Fruit fly (Drosophila melanogaster) whole organism, adult: Measurements from ENCODE around the gene CG13060.

Source experiments
- CG11617 ChIP-seq: fragments of 200-800 bp; sonication (Bioruptor generic); optimal IDR thresholded peaks from 2 replicates; lab custom pipeline; 2017; ENCODE audit warnings: mild to moderate bottlenecking, missing biosample characterization, missing genetic modification reagents, missing genetic modification characterization
- CG12768 ChIP-seq: fragments of 200-800 bp; sonication (Bioruptor generic); optimal IDR thresholded peaks from 2 replicates; lab custom pipeline; 2017; ENCODE audit warnings: missing biosample characterization, missing genetic modification characterization, mild to moderate bottlenecking, moderate library complexity, missing genetic modification reagents
- CG14711 ChIP-seq: fragments of 200-800 bp; sonication (Bioruptor generic); optimal IDR thresholded peaks from 2 replicates; lab custom pipeline; 2018; ENCODE audit warnings: missing biosample characterization, mild to moderate bottlenecking, missing genetic modification characterization, moderate library complexity
- CG1620 ChIP-seq: fragments of 200-800 bp; sonication (Bioruptor generic); optimal IDR thresholded peaks from 2 replicates; lab custom pipeline; 2016; ENCODE audit warnings: missing biosample characterization, missing genetic modification characterization
- CG33017 ChIP-seq: fragments of 200-800 bp; sonication (Bioruptor generic); optimal IDR thresholded peaks from 2 replicates; lab custom pipeline; 2018; ENCODE audit warnings: missing biosample characterization, mild to moderate bottlenecking, missing genetic modification characterization, moderate library complexity
- CG5204 ChIP-seq: fragments of 200-800 bp; sonication (Bioruptor generic); optimal IDR thresholded peaks from 2 replicates; lab custom pipeline; 2016; ENCODE audit warnings: missing biosample characterization, missing genetic modification characterization
- CG7045 ChIP-seq: fragments of 200-800 bp; sonication (Bioruptor generic); optimal IDR thresholded peaks from 2 replicates; lab custom pipeline; 2017; ENCODE audit warnings: missing biosample characterization, mild to moderate bottlenecking, missing genetic modification characterization
- CG7101 ChIP-seq: fragments of 200-800 bp; sonication (Bioruptor generic); optimal IDR thresholded peaks from 2 replicates; lab custom pipeline; 2018; ENCODE audit warnings: missing biosample characterization, mild to moderate bottlenecking, missing genetic modification characterization, moderate library complexity
- Clk ChIP-seq: fragments of 200-800 bp; sonication (Bioruptor generic); optimal IDR thresholded peaks from 2 replicates; lab custom pipeline; 2017; ENCODE audit warnings: missing biosample characterization, missing genetic modification characterization
- Crg-1 ChIP-seq: fragments of 200-800 bp; sonication (Bioruptor generic); optimal IDR thresholded peaks from 2 replicates; lab custom pipeline; 2016; ENCODE audit warnings: missing biosample characterization, missing genetic modification characterization
- Hr96 ChIP-seq: fragments of 200-800 bp; sonication (Bioruptor generic); optimal IDR thresholded peaks from 2 replicates; lab custom pipeline; 2016; ENCODE audit warnings: missing biosample characterization, missing genetic modification characterization
- Mnt ChIP-seq: fragments of 200-800 bp; sonication (Bioruptor generic); optimal IDR thresholded peaks from 2 replicates; lab custom pipeline; 2016; ENCODE audit warnings: missing biosample characterization, mild to moderate bottlenecking, missing genetic modification characterization
- bab1 ChIP-seq: fragments of 200-800 bp; sonication (Bioruptor generic); optimal IDR thresholded peaks from 3 replicates; lab custom pipeline; 2019; ENCODE audit warnings: missing biosample characterization, mild to moderate bottlenecking, missing genetic modification characterization, moderate library complexity
- cic ChIP-seq: fragments of 200-800 bp; sonication (Bioruptor generic); optimal IDR thresholded peaks from 2 replicates; lab custom pipeline; 2017; ENCODE audit warnings: missing biosample characterization, mild to moderate bottlenecking, missing genetic modification characterization, moderate library complexity
- cnc ChIP-seq, 2 experiments: fragments of >200 bp; optimal IDR thresholded peaks; 2 replicates each; lab custom pipeline; 2017
- kay ChIP-seq: fragments of 200-800 bp; sonication (Bioruptor generic); peaks from one replicate; lab custom pipeline; 2016; ENCODE audit warnings: missing biosample characterization, missing genetic modification characterization, borderline replicate concordance
- pad ChIP-seq: fragments of 200-800 bp; sonication (Bioruptor generic); optimal IDR thresholded peaks from 3 replicates; lab custom pipeline; 2017; ENCODE audit warnings: missing biosample characterization, missing genetic modification characterization, mild to moderate bottlenecking, moderate library complexity, missing genetic modification reagents
- tj ChIP-seq: fragments of 200-800 bp; sonication (Bioruptor generic); optimal IDR thresholded peaks from 3 replicates; lab custom pipeline; 2017; ENCODE audit warnings: missing biosample characterization, mild to moderate bottlenecking, missing genetic modification characterization, moderate library complexity
- toe ChIP-seq: fragments of 200-800 bp; sonication (Bioruptor generic); optimal IDR thresholded peaks from 2 replicates; lab custom pipeline; 2016; ENCODE audit warnings: missing biosample characterization, missing genetic modification characterization

Gene CG13060

dm6 chr3L:16319399-16319906 is at the start of gene CG13060, which contains the start of gene CG13041:
CG13060 (plus strand) TSS chr3L:16319856.
CG13041 (minus strand) TSS chr3L:16319526.
- no peak for TF ChIP-seq tj (GFP tag; lab: Kevin White, UChicago)
- TF ChIP-seq cnc (optimal IDR thresholded peaks at IDR 0.05; lab: Kevin White, UChicago), result no peak
- TF ChIP-seq kay, result no peak
- no peak for TF ChIP-seq Hr96 (GFP tag; lab: Kevin White, UChicago)

DNA sequence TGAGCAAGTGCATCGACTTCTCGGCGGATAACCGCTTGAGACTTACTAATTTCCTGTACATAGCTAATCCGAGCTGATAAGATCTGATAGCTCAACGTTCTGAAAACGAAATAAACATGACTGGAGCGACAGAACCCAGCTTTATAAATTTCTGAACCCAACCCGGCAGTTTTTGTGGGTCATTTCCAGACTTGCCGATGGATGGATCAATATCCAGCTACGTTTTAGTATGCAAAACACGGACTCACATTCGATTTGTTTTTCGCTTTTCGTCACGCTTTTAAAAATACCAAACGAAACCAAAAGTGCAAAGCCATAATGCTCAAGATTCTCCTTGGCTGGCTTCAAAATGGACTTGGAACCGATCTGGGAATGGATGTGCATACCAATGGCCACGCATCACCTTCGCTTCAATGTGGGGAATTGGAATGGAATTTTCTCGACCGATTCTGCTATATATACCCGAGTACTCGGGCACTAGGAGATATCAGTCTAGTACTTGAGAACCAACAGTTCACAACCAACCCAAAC is 48.8 kb upstream of the CG13060 start, which contains the start of the genes CG34248 and CG13067:
TSS of gene CG34248 (minus strand) at position 101 of the 531 bp plus-strand sequence.
TSS of gene CG13067 (plus strand) at position 481 of the 531 bp plus-strand sequence.
- TF ChIP-seq CG5204 (GFP tag; lab: Kevin White, UChicago) (no peak), bab1 (GFP tag; lab: Kevin White, UChicago) (no peak), CG33017 (tag; lab: Kevin White, UChicago) (no peak), Mnt (no peak), pad (no peak), CG7045 (GFP tag; lab: Kevin White, UChicago) (no peak), kay (no peak)

DNA sequence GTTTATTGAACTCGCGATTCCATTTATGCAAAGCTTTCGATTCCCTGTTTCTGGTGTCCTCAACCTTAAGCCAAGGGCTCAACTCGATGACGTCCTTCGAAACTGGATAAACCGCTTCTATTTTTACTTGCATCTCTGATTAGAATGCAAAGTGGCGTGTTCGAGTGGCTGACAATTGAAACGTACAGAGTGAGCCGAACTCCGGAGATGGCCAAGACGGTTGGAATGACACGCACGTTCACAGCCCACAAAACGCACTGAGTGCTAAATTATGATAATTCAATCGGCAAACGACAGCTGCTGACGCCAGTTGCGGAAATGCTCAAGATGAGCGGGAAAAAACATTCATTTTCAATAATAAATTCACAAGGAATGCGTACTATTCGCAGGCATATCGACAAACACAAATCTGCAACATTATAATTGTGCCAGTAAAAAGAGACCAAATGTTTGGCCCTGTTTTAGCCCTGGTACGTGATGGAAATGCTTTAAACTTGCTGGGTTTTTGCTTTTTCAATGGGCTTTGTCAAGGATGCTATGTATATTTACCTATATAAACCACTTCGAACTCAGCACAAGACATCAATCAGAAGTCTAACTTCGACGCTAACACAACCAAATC is 47.2 kb upstream of the CG13060 start, which contains the start of gene CG13066:
TSS of gene CG13066 (plus strand) at position 572 of the 622 bp plus-strand sequence.
- no peak for TF ChIP-seq cnc (optimal IDR thresholded peaks at IDR 0.05; lab: Kevin White, UChicago)
- TF ChIP-seq Crg-1 (GFP tag; lab: Kevin White, UChicago), result no peak
- TF ChIP-seq CG12768 (GFP tag; lab: Kevin White, UChicago), result no peak
- TF ChIP-seq CG33017 (tag; lab: Kevin White, UChicago), result no peak
- TF ChIP-seq CG11617 (GFP tag; lab: Kevin White, UChicago), result no peak
- TF ChIP-seq tj (GFP tag; lab: Kevin White, UChicago), result no peak
- no peak for TF ChIP-seq kay
- no peak for TF ChIP-seq CG7101 (tag; lab: Kevin White, UChicago)
- TF ChIP-seq CG14711, result no peak
- no peak for TF ChIP-seq Mnt

- no peak for TF ChIP-seq Mnt
- TF ChIP-seq bab1 (GFP tag; lab: Kevin White, UChicago), result no peak
- TF ChIP-seq CG7045 (GFP tag; lab: Kevin White, UChicago), result no peak
- TF ChIP-seq cic, result no peak
- no peak for TF ChIP-seq CG14711
- TF ChIP-seq CG33017 (tag; lab: Kevin White, UChicago), result no peak
- TF ChIP-seq CG11617 (GFP tag; lab: Kevin White, UChicago), result no peak
These were observed 44.2 kb upstream of the CG13060 start for dm6 chr3L:16275391-16276017.

dm6 chr3L:16277135-16277534 is 42.5 kb upstream of the CG13060 start, which contains the start of gene CG13065:
CG13065 (plus strand) TSS chr3L:16277435.
- no peak for TF ChIP-seq kay
- no peak for TF ChIP-seq CG14711
- no peak for TF ChIP-seq toe (GFP tag; lab: Kevin White, UChicago)
- no peak for TF ChIP-seq cic
- TF ChIP-seq CG7101 (tag; lab: Kevin White, UChicago), result no peak
- no peak for TF ChIP-seq Clk (GFP tag; lab: Kevin White, UChicago)
- no peak for TF ChIP-seq CG33017 (tag; lab: Kevin White, UChicago)
- no peak for TF ChIP-seq CG7045 (GFP tag; lab: Kevin White, UChicago)
- TF ChIP-seq CG1620 (GFP tag; lab: Kevin White, UChicago), result no peak

dm6 chr3L:16279171-16279570 is 40.5 kb upstream of the CG13060 start, which contains the start of gene CG13050:
CG13050 (minus strand) TSS chr3L:16279271.
- TF ChIP-seq Crg-1 (GFP tag; lab: Kevin White, UChicago) (no peak), cnc (optimal IDR thresholded peaks at IDR 0.05; lab: Kevin White, UChicago) (no peak), CG1620 (GFP tag; lab: Kevin White, UChicago) (no peak), tj (GFP tag; lab: Kevin White, UChicago) (no peak), CG14711 (no peak), CG7045 (GFP tag; lab: Kevin White, UChicago) (no peak), CG5204 (GFP tag; lab: Kevin White, UChicago) (no peak), pad (no peak), toe (GFP tag; lab: Kevin White, UChicago) (no peak), Hr96 (GFP tag; lab: Kevin White, UChicago) (no peak), CG11617 (GFP tag; lab: Kevin White, UChicago) (no peak), kay (no peak), bab1 (GFP tag; lab: Kevin White, UChicago) (no peak), cic (no peak)

dm6 chr3L:16279987-16280454 is 39.6 kb upstream of the CG13060 start, which contains the start of gene CG13064:
CG13064 (plus strand) TSS chr3L:16280404.
- TF ChIP-seq kay (no peak), Hr96 (GFP tag; lab: Kevin White, UChicago) (no peak), CG33017 (tag; lab: Kevin White, UChicago) (no peak), cnc (optimal IDR thresholded peaks at IDR 0.05; lab: Kevin White, UChicago) (no peak), tj (GFP tag; lab: Kevin White, UChicago) (no peak), bab1 (GFP tag; lab: Kevin White, UChicago) (no peak), CG1620 (GFP tag; lab: Kevin White, UChicago) (no peak), Clk (GFP tag; lab: Kevin White, UChicago) (no peak), CG11617 (GFP tag; lab: Kevin White, UChicago) (no peak), cic (no peak), CG7101 (tag; lab: Kevin White, UChicago) (no peak), CG14711 (no peak)
